Worm (Caenorhabditis elegans) whole organism, L4 larva: ENCODE measurements around the gene T13C5.6.

ENCODE experiments used
- D1046.2 ChIP-seq: fragments of 200-800 bp; sonication (Bioruptor generic); IDR thresholded peaks from 2 replicates; pipeline ENCODE4 v1.3.6; 2022; ENCODE audit warnings: missing genetic modification characterization, missing compliant biosample characterization
- T20F7.1 ChIP-seq: fragments of 200-800 bp; sonication (Bioruptor generic); optimal IDR thresholded peaks from 2 replicates; lab custom pipeline; 2018; ENCODE audit warnings: mild to moderate bottlenecking, missing genetic modification characterization, missing compliant biosample characterization
- T26A8.4 ChIP-seq: fragments of 200-800 bp; sonication (Bioruptor generic); IDR thresholded peaks from 2 replicates; pipeline ENCODE4 v1.3.6; 2022; ENCODE audit warnings: missing genetic modification characterization, missing compliant biosample characterization
- Y105C5A.15 ChIP-seq: fragments of 200-800 bp; sonication (Bioruptor generic); IDR thresholded peaks from 2 replicates; pipeline ENCODE4 v1.3.6; 2022; ENCODE audit warnings: missing genetic modification characterization, missing compliant biosample characterization
- ZK337.2 ChIP-seq: fragments of 200-800 bp; sonication (Bioruptor generic); IDR thresholded peaks from 2 replicates; pipeline ENCODE4 v1.3.6; 2022; ENCODE audit warnings: missing genetic modification reagents, missing genetic modification characterization, missing compliant biosample characterization
- aha-1 ChIP-seq: fragments of 150-350 bp; peaks from one replicate; lab custom pipeline; 2014; ENCODE audit warnings: missing biosample characterization, missing genetic modification characterization
- ceh-28 ChIP-seq: fragments of 150-350 bp; optimal IDR thresholded peaks from 2 replicates; lab custom pipeline; 2014; ENCODE audit warnings: missing biosample characterization, missing genetic modification reagents, missing genetic modification characterization
- ces-1 ChIP-seq: fragments of 150-350 bp; sonication (generic microtip); optimal IDR thresholded peaks from 4 replicates; lab custom pipeline; 2014; ENCODE audit warnings: missing biosample characterization, missing genetic modification reagents, missing genetic modification characterization
- ctbp-1 ChIP-seq: fragments of 200-800 bp; sonication (Bioruptor generic); IDR thresholded peaks from 2 replicates; pipeline ENCODE4 v1.3.6; 2022; ENCODE audit warnings: missing genetic modification reagents, missing genetic modification characterization, missing compliant biosample characterization
- daf-12 ChIP-seq: fragments of 150-350 bp; optimal IDR thresholded peaks from 2 replicates; lab custom pipeline; 2014; ENCODE audit warnings: missing biosample characterization, missing genetic modification reagents, missing genetic modification characterization
- daf-16 ChIP-seq, 3 experiments: sonication (generic microtip); optimal IDR thresholded peaks; 2 replicates each; lab custom pipeline; 2016 to 2017; ENCODE audit warnings: missing genetic modification characterization in 3 of 3, missing genetic modification reagents in 3 of 3, mild to moderate bottlenecking in 2 of 3, missing compliant biosample characterization in 2 of 3, missing biosample characterization in 1 of 3, moderate library complexity in 1 of 3
- daf-8 ChIP-seq: fragments of 200-800 bp; sonication (Bioruptor generic); IDR thresholded peaks from 2 replicates; pipeline ENCODE4 v1.3.6; 2022; ENCODE audit warnings: missing genetic modification characterization, missing compliant biosample characterization
- dmd-8 ChIP-seq: fragments of 200-800 bp; sonication (Bioruptor generic); IDR thresholded peaks from 2 replicates; pipeline ENCODE4 v1.3.6; 2022; ENCODE audit warnings: missing genetic modification characterization, missing compliant biosample characterization
- dmd-9 ChIP-seq: fragments of 200-800 bp; sonication (Bioruptor generic); IDR thresholded peaks from 2 replicates; pipeline ENCODE4 v1.3.6; 2022; ENCODE audit warnings: missing genetic modification reagents, missing genetic modification characterization, missing compliant biosample characterization
- dve-1 ChIP-seq: sonication (generic microtip); optimal IDR thresholded peaks from 2 replicates; lab custom pipeline; 2017; ENCODE audit warnings: antibody characterized with exemption, mild to moderate bottlenecking, missing genetic modification characterization, missing compliant biosample characterization; ENCODE audit not compliant: insufficient read depth
- fkh-10 ChIP-seq: fragments of 150-350 bp; optimal IDR thresholded peaks from 2 replicates; lab custom pipeline; 2014; ENCODE audit warnings: missing biosample characterization, missing genetic modification reagents, missing genetic modification characterization
- fos-1 ChIP-seq: fragments of 150-350 bp; optimal IDR thresholded peaks from 2 replicates; lab custom pipeline; 2014; ENCODE audit warnings: missing biosample characterization, missing genetic modification characterization
- hlh-30 ChIP-seq: sonication (generic microtip); optimal IDR thresholded peaks from 2 replicates; lab custom pipeline; 2017; ENCODE audit warnings: antibody characterized with exemption, mild to moderate bottlenecking, missing genetic modification characterization, missing compliant biosample characterization; ENCODE audit not compliant: insufficient read depth
- hmg-1.1 ChIP-seq: fragments of 200-800 bp; sonication (Bioruptor generic); IDR thresholded peaks from 2 replicates; pipeline ENCODE4 v1.3.6; 2022; ENCODE audit warnings: missing genetic modification reagents, missing genetic modification characterization, missing compliant biosample characterization
- lim-7 ChIP-seq: fragments of 200-800 bp; sonication (Bioruptor generic); IDR thresholded peaks from 2 replicates; pipeline ENCODE4 v1.3.6; 2022; ENCODE audit warnings: missing genetic modification characterization, missing compliant biosample characterization
- lin-1 ChIP-seq: fragments of 200-800 bp; sonication (Bioruptor generic); IDR thresholded peaks from 2 replicates; pipeline ENCODE4 v1.3.6; 2022; ENCODE audit warnings: missing genetic modification reagents, missing genetic modification characterization, missing compliant biosample characterization
- lin-29 ChIP-seq: fragments of 200-800 bp; sonication (Bioruptor generic); IDR thresholded peaks from 2 replicates; pipeline ENCODE4 v1.3.6; 2022; ENCODE audit warnings: missing genetic modification reagents, missing genetic modification characterization, missing compliant biosample characterization
- lin-39 ChIP-seq: fragments of 150-350 bp; optimal IDR thresholded peaks from 2 replicates; lab custom pipeline; 2014; ENCODE audit warnings: missing biosample characterization, missing genetic modification reagents, missing genetic modification characterization
- lir-3 ChIP-seq: sonication (generic microtip); optimal IDR thresholded peaks from 2 replicates; lab custom pipeline; 2016; ENCODE audit warnings: mild to moderate bottlenecking, missing genetic modification characterization, missing compliant biosample characterization
- madf-5 ChIP-seq, 2 experiments: fragments of 200-800 bp; sonication (Bioruptor generic); IDR thresholded peaks; 2 replicates each; pipeline ENCODE4 v1.3.6; 2022; ENCODE audit warnings: missing compliant biosample characterization in 2 of 2, missing genetic modification characterization in 2 of 2
- madf-9 ChIP-seq: fragments of 200-800 bp; sonication (Bioruptor generic); conservative IDR thresholded peaks from 2 replicates; pipeline ENCODE4 v1.3.6; 2022; ENCODE audit warnings: missing genetic modification reagents, missing genetic modification characterization, missing compliant biosample characterization
- mdl-1 ChIP-seq, 2 experiments: fragments of 150-350 bp in 1 of 2; sonication (generic microtip) in 1 of 2; optimal IDR thresholded peaks; 2 replicates each; lab custom pipeline; 2014 to 2017; ENCODE audit warnings: missing biosample characterization in 2 of 2, missing genetic modification characterization in 2 of 2
- mes-2 ChIP-seq: sonication (generic microtip); optimal IDR thresholded peaks from 2 replicates; lab custom pipeline; 2016; ENCODE audit warnings: missing genotype, mild to moderate bottlenecking, missing genetic modification characterization, missing compliant biosample characterization; ENCODE audit not compliant: poor library complexity, severe bottlenecking
- nhr-102 ChIP-seq: sonication (generic microtip); optimal IDR thresholded peaks from 2 replicates; lab custom pipeline; 2016; ENCODE audit warnings: mild to moderate bottlenecking, missing genetic modification characterization, moderate library complexity, missing compliant biosample characterization
- nhr-237 ChIP-seq: sonication (generic microtip); optimal IDR thresholded peaks from 2 replicates; lab custom pipeline; 2017; ENCODE audit warnings: missing biosample characterization, missing genetic modification characterization
- nhr-41 ChIP-seq: fragments of 200-800 bp; sonication (Bioruptor generic); IDR thresholded peaks from 2 replicates; pipeline ENCODE4 v1.3.6; 2022; ENCODE audit warnings: missing genetic modification reagents, missing genetic modification characterization, missing compliant biosample characterization
- nhr-48 ChIP-seq: sonication (generic microtip); optimal IDR thresholded peaks from 2 replicates; lab custom pipeline; 2016; ENCODE audit warnings: mild to moderate bottlenecking, missing genetic modification characterization, missing compliant biosample characterization
- nhr-76 ChIP-seq: fragments of 150-350 bp; optimal IDR thresholded peaks from 2 replicates; lab custom pipeline; 2014; ENCODE audit warnings: missing biosample characterization, missing genetic modification characterization
- pha-4 ChIP-seq, 2 experiments: fragments of 150-350 bp in 1 of 2; fragments of 200-800 bp in 1 of 2; sonication (Bioruptor generic) in 1 of 2; IDR thresholded peaks in 1 of 2; optimal IDR thresholded peaks in 1 of 2; 2 replicates each; pipeline versions ENCODE4 v1.3.6 to Lab custom; 2014 to 2022; ENCODE audit warnings: missing genetic modification characterization in 2 of 2, missing genetic modification reagents in 2 of 2, missing biosample characterization in 1 of 2, missing compliant biosample characterization in 1 of 2
- pqm-1 ChIP-seq: sonication (generic microtip); optimal IDR thresholded peaks from 2 replicates; lab custom pipeline; 2017; ENCODE audit warnings: missing biosample characterization, missing genetic modification characterization
- snpc-1.2 ChIP-seq: fragments of 200-800 bp; sonication (Bioruptor generic); IDR thresholded peaks from 2 replicates; pipeline ENCODE4 v1.3.6; 2022; ENCODE audit warnings: missing genetic modification reagents, missing genetic modification characterization, missing compliant biosample characterization
- snpc-4 ChIP-seq: fragments of 150-350 bp; optimal IDR thresholded peaks from 2 replicates; lab custom pipeline; 2014; ENCODE audit warnings: missing biosample characterization, missing genetic modification characterization
- spr-3 ChIP-seq: fragments of 200-800 bp; sonication (Bioruptor generic); optimal IDR thresholded peaks from 2 replicates; lab custom pipeline; 2018; ENCODE audit warnings: mild to moderate bottlenecking, missing genetic modification characterization, missing compliant biosample characterization
- unc-130 ChIP-seq: sonication (generic microtip); optimal IDR thresholded peaks from 2 replicates; lab custom pipeline; 2016; ENCODE audit warnings: missing genetic modification reagents, missing genetic modification characterization, missing compliant biosample characterization
- unc-39 ChIP-seq: sonication (generic microtip); optimal IDR thresholded peaks from 2 replicates; lab custom pipeline; 2017; ENCODE audit warnings: missing biosample characterization, missing genetic modification characterization
- zag-1 ChIP-seq: fragments of 150-350 bp; optimal IDR thresholded peaks from 2 replicates; lab custom pipeline; 2014; ENCODE audit warnings: missing biosample characterization, missing genetic modification characterization
- zfp-2 ChIP-seq: sonication (generic microtip); optimal IDR thresholded peaks from 2 replicates; lab custom pipeline; 2016; ENCODE audit warnings: mild to moderate bottlenecking, missing genetic modification characterization, missing compliant biosample characterization

The T13C5.6 gene

ce11 chrX:6251321-6251720 lies 43.8 kb upstream of the T13C5.6 start:
- no peak for TF ChIP-seq snpc-1.2 (GFP tag; lab: Robert Waterston, UW)
- peak; percentile 97 for TF ChIP-seq aha-1 (tag; lab: Kevin White, UChicago)
- TF ChIP-seq T20F7.1, result no peak

ce11 chrX:6250866-6251265 lies 43.4 kb upstream of the T13C5.6 start:
- TF ChIP-seq ZK337.2 (GFP tag; lab: Robert Waterston, UW) (peak; percentile 68; the same call in 1 of the 2 replicates), daf-16 (GFP tag; optimal IDR thresholded peaks at IDR 0.05; lab: Kevin White, UChicago) (no peak), daf-16 (tag; optimal IDR thresholded peaks at IDR 0.05; lab: Kevin White, UChicago) (no peak), nhr-41 (GFP tag; lab: Robert Waterston, UW) (no peak), lir-3 (tag; lab: Kevin White, UChicago) (no peak), pha-4 (GFP tag; IDR thresholded peaks at IDR 0.05; lab: Robert Waterston, UW) (no peak), pha-4 (tag; optimal IDR thresholded peaks at IDR 0.05; lab: Kevin White, UChicago) (no peak), lin-1 (GFP tag; lab: Robert Waterston, UW) (no peak), zag-1 (tag; lab: Kevin White, UChicago) (no peak), nhr-237 (tag; lab: Kevin White, UChicago) (no peak), dmd-8 (GFP tag; lab: Robert Waterston, UW) (no peak), lin-29 (GFP tag; lab: Robert Waterston, UW) (no peak), lim-7 (no peak), pqm-1 (no peak), mdl-1 (tag; optimal IDR thresholded peaks at IDR 0.05; lab: Kevin White, UChicago) (no peak), fkh-10 (peak; percentile 72), ctbp-1 (GFP tag; lab: Robert Waterston, UW) (peak; percentile 67; the same call in 1 of the 2 replicates), hmg-1.1 (0 out of 2 replicates have a peak, but pooled peaks have one; percentile 13), unc-39 (tag; lab: Kevin White, UChicago) (no peak), zfp-2 (no peak), madf-9 (GFP tag; lab: Robert Waterston, UW) (no peak), nhr-48 (tag; lab: Kevin White, UChicago) (no peak), hlh-30 (tag; lab: Kevin White, UChicago) (no peak), ceh-28 (tag; lab: Kevin White, UChicago) (no peak), nhr-102 (tag; lab: Kevin White, UChicago) (no peak), T26A8.4 (GFP tag; lab: Robert Waterston, UW) (no peak), mes-2 (tag; lab: Kevin White, UChicago) (no peak), D1046.2 (GFP tag; lab: Robert Waterston, UW) (no peak), nhr-76 (no peak), Y105C5A.15 (GFP tag; lab: Robert Waterston, UW) (no peak), lin-39 (tag; lab: Kevin White, UChicago) (no peak), ces-1 (peak; percentile 89), unc-130 (no peak), dve-1 (tag; lab: Kevin White, UChicago) (no peak), daf-12 (tag; lab: Kevin White, UChicago) (no peak), madf-5 (GFP tag; IDR thresholded peaks at IDR 0.05; lab: Robert Waterston, UW) (no peak), spr-3 (GFP tag; lab: Kevin White, UChicago) (no peak), dmd-9 (GFP tag; lab: Robert Waterston, UW) (no peak), daf-8 (GFP tag; lab: Robert Waterston, UW) (no peak), fos-1 (tag; lab: Kevin White, UChicago) (no peak), snpc-4 (no peak)
